Worm (Caenorhabditis elegans) whole organism, L4 larva: ENCODE results near the gene T12E12.6.

ENCODE experiments used
- F10B5.3 ChIP-seq: sonication (generic microtip); optimal IDR thresholded peaks from 2 replicates; lab custom pipeline; 2016; ENCODE audit warnings: mild to moderate bottlenecking, missing genetic modification characterization, missing compliant biosample characterization
- F26F4.8 ChIP-seq: fragments of 200-800 bp; sonication (Bioruptor generic); conservative IDR thresholded peaks from 2 replicates; pipeline ENCODE4 v1.3.6; 2022; ENCODE audit warnings: missing genetic modification characterization, missing compliant biosample characterization
- F37D6.2 ChIP-seq: sonication (generic microtip); optimal IDR thresholded peaks from 2 replicates; lab custom pipeline; 2016; ENCODE audit warnings: mild to moderate bottlenecking, missing genetic modification characterization, missing compliant biosample characterization
- F44E2.7 ChIP-seq: fragments of 200-800 bp; sonication (Bioruptor generic); IDR thresholded peaks from 2 replicates; pipeline ENCODE4 v2.1.2; 2022; ENCODE audit warnings: missing genetic modification characterization, missing compliant biosample characterization
- F49E8.2 ChIP-seq: sonication (generic microtip); optimal IDR thresholded peaks from 2 replicates; lab custom pipeline; 2016; ENCODE audit warnings: missing compliant biosample characterization, mild to moderate bottlenecking, missing genetic modification characterization, borderline replicate concordance
- T20F7.1 ChIP-seq: fragments of 200-800 bp; sonication (Bioruptor generic); optimal IDR thresholded peaks from 2 replicates; lab custom pipeline; 2018; ENCODE audit warnings: mild to moderate bottlenecking, missing genetic modification characterization, missing compliant biosample characterization
- T26A8.4 ChIP-seq: fragments of 200-800 bp; sonication (Bioruptor generic); IDR thresholded peaks from 2 replicates; pipeline ENCODE4 v1.3.6; 2022; ENCODE audit warnings: missing genetic modification characterization, missing compliant biosample characterization
- Y105C5A.15 ChIP-seq: fragments of 200-800 bp; sonication (Bioruptor generic); IDR thresholded peaks from 2 replicates; pipeline ENCODE4 v1.3.6; 2022; ENCODE audit warnings: missing genetic modification characterization, missing compliant biosample characterization
- Y48G9A.11 ChIP-seq: fragments of 200-800 bp; sonication (Bioruptor generic); IDR thresholded peaks from 2 replicates; pipeline ENCODE4 v1.3.6; 2022; ENCODE audit warnings: missing genetic modification reagents, missing genetic modification characterization, missing compliant biosample characterization
- ZK337.2 ChIP-seq: fragments of 200-800 bp; sonication (Bioruptor generic); IDR thresholded peaks from 2 replicates; pipeline ENCODE4 v1.3.6; 2022; ENCODE audit warnings: missing genetic modification reagents, missing genetic modification characterization, missing compliant biosample characterization
- ZK546.5 ChIP-seq, 2 experiments: sonication (generic microtip); optimal IDR thresholded peaks; 2 replicates each; lab custom pipeline; 2017; ENCODE audit warnings: missing biosample characterization in 2 of 2, missing genetic modification characterization in 2 of 2
- arid-1 ChIP-seq: fragments of 200-800 bp; sonication (Bioruptor generic); conservative IDR thresholded peaks from 2 replicates; pipeline ENCODE4 v1.3.6; 2022; ENCODE audit warnings: missing genetic modification reagents, missing genetic modification characterization, missing compliant biosample characterization
- attf-4 ChIP-seq: sonication (generic microtip); optimal IDR thresholded peaks from 3 replicates; lab custom pipeline; 2017; ENCODE audit warnings: missing biosample characterization, missing genetic modification characterization
- ceh-20 ChIP-seq: fragments of 200-800 bp; sonication (Bioruptor generic); IDR thresholded peaks from 2 replicates; pipeline ENCODE4 v1.3.6; 2022; ENCODE audit warnings: missing genetic modification reagents, missing genetic modification characterization, missing compliant biosample characterization
- ceh-44 ChIP-seq: fragments of 200-800 bp; sonication (Bioruptor generic); IDR thresholded peaks from 2 replicates; pipeline ENCODE4 v1.3.6; 2022; ENCODE audit warnings: missing genetic modification reagents, missing genetic modification characterization, missing compliant biosample characterization
- cey-2 ChIP-seq: sonication (generic microtip); optimal IDR thresholded peaks from 3 replicates; lab custom pipeline; 2017; ENCODE audit warnings: missing genetic modification characterization, mild to moderate bottlenecking, missing compliant biosample characterization, antibody characterized with exemption, borderline replicate concordance; ENCODE audit not compliant: insufficient read depth
- daf-12 ChIP-seq: fragments of 150-350 bp; optimal IDR thresholded peaks from 2 replicates; lab custom pipeline; 2014; ENCODE audit warnings: missing biosample characterization, missing genetic modification reagents, missing genetic modification characterization
- daf-19 ChIP-seq: fragments of 200-800 bp; sonication (Bioruptor generic); conservative IDR thresholded peaks from 2 replicates; pipeline ENCODE4 v1.3.6; 2022; ENCODE audit warnings: missing genetic modification characterization, missing compliant biosample characterization
- dmd-8 ChIP-seq: fragments of 200-800 bp; sonication (Bioruptor generic); IDR thresholded peaks from 2 replicates; pipeline ENCODE4 v1.3.6; 2022; ENCODE audit warnings: missing genetic modification characterization, missing compliant biosample characterization
- dmd-9 ChIP-seq: fragments of 200-800 bp; sonication (Bioruptor generic); IDR thresholded peaks from 2 replicates; pipeline ENCODE4 v1.3.6; 2022; ENCODE audit warnings: missing genetic modification reagents, missing genetic modification characterization, missing compliant biosample characterization
- egl-43 ChIP-seq: fragments of 200-800 bp; sonication (Bioruptor generic); IDR thresholded peaks from 2 replicates; pipeline ENCODE4 v1.3.6; 2022; ENCODE audit warnings: missing genetic modification reagents, missing genetic modification characterization, missing compliant biosample characterization
- gei-8 ChIP-seq: fragments of 200-800 bp; sonication (Bioruptor generic); optimal IDR thresholded peaks from 2 replicates; lab custom pipeline; 2018; ENCODE audit warnings: mild to moderate bottlenecking, missing genetic modification characterization, missing compliant biosample characterization
- hlh-30 ChIP-seq: sonication (generic microtip); optimal IDR thresholded peaks from 2 replicates; lab custom pipeline; 2017; ENCODE audit warnings: antibody characterized with exemption, mild to moderate bottlenecking, missing genetic modification characterization, missing compliant biosample characterization; ENCODE audit not compliant: insufficient read depth
- hmg-1.1 ChIP-seq: fragments of 200-800 bp; sonication (Bioruptor generic); IDR thresholded peaks from 2 replicates; pipeline ENCODE4 v1.3.6; 2022; ENCODE audit warnings: missing genetic modification reagents, missing genetic modification characterization, missing compliant biosample characterization
- jun-1 ChIP-seq: fragments of 150-350 bp; optimal IDR thresholded peaks from 2 replicates; lab custom pipeline; 2014; ENCODE audit warnings: missing biosample characterization, missing genetic modification reagents, missing genetic modification characterization
- lim-7 ChIP-seq: fragments of 200-800 bp; sonication (Bioruptor generic); IDR thresholded peaks from 2 replicates; pipeline ENCODE4 v1.3.6; 2022; ENCODE audit warnings: missing genetic modification characterization, missing compliant biosample characterization
- lin-29 ChIP-seq: fragments of 200-800 bp; sonication (Bioruptor generic); IDR thresholded peaks from 2 replicates; pipeline ENCODE4 v1.3.6; 2022; ENCODE audit warnings: missing genetic modification reagents, missing genetic modification characterization, missing compliant biosample characterization
- lin-38 ChIP-seq: fragments of 200-800 bp; sonication (Bioruptor generic); IDR thresholded peaks from 2 replicates; pipeline ENCODE4 v1.3.6; 2022; ENCODE audit warnings: missing genetic modification reagents, missing genetic modification characterization, missing compliant biosample characterization
- lin-39 ChIP-seq: fragments of 150-350 bp; optimal IDR thresholded peaks from 2 replicates; lab custom pipeline; 2014; ENCODE audit warnings: missing biosample characterization, missing genetic modification reagents, missing genetic modification characterization
- madf-5 ChIP-seq, 2 experiments: fragments of 200-800 bp; sonication (Bioruptor generic); IDR thresholded peaks; 2 replicates each; pipeline ENCODE4 v1.3.6; 2022; ENCODE audit warnings: missing compliant biosample characterization in 2 of 2, missing genetic modification characterization in 2 of 2
- mep-1 ChIP-seq: fragments of 150-350 bp; sonication (generic microtip); optimal IDR thresholded peaks from 3 replicates; lab custom pipeline; 2014; ENCODE audit warnings: missing biosample characterization, missing genetic modification characterization
- nhr-10 ChIP-seq: fragments of 150-350 bp; optimal IDR thresholded peaks from 2 replicates; lab custom pipeline; 2014; ENCODE audit warnings: missing biosample characterization, missing genetic modification characterization
- nhr-102 ChIP-seq: sonication (generic microtip); optimal IDR thresholded peaks from 2 replicates; lab custom pipeline; 2016; ENCODE audit warnings: mild to moderate bottlenecking, missing genetic modification characterization, moderate library complexity, missing compliant biosample characterization
- nhr-11 ChIP-seq: fragments of 150-350 bp; optimal IDR thresholded peaks from 2 replicates; lab custom pipeline; 2014; ENCODE audit warnings: missing biosample characterization, missing genetic modification characterization
- nhr-237 ChIP-seq: sonication (generic microtip); optimal IDR thresholded peaks from 2 replicates; lab custom pipeline; 2017; ENCODE audit warnings: missing biosample characterization, missing genetic modification characterization
- nhr-25 ChIP-seq: sonication (generic microtip); optimal IDR thresholded peaks from 2 replicates; lab custom pipeline; 2017; ENCODE audit warnings: missing genetic modification characterization, mild to moderate bottlenecking, missing compliant biosample characterization, antibody characterized with exemption, moderate library complexity, borderline replicate concordance; ENCODE audit not compliant: insufficient read depth
- nhr-28 ChIP-seq: fragments of 150-350 bp; optimal IDR thresholded peaks from 2 replicates; lab custom pipeline; 2014; ENCODE audit warnings: missing biosample characterization, missing genetic modification characterization
- nhr-41 ChIP-seq: fragments of 200-800 bp; sonication (Bioruptor generic); IDR thresholded peaks from 2 replicates; pipeline ENCODE4 v1.3.6; 2022; ENCODE audit warnings: missing genetic modification reagents, missing genetic modification characterization, missing compliant biosample characterization
- nhr-48 ChIP-seq: sonication (generic microtip); optimal IDR thresholded peaks from 2 replicates; lab custom pipeline; 2016; ENCODE audit warnings: mild to moderate bottlenecking, missing genetic modification characterization, missing compliant biosample characterization
- nhr-76 ChIP-seq: fragments of 150-350 bp; optimal IDR thresholded peaks from 2 replicates; lab custom pipeline; 2014; ENCODE audit warnings: missing biosample characterization, missing genetic modification characterization
- nhr-77 ChIP-seq: fragments of 150-350 bp; optimal IDR thresholded peaks from 2 replicates; lab custom pipeline; 2014; ENCODE audit warnings: missing biosample characterization, missing genetic modification characterization
- php-3 ChIP-seq: fragments of 200-800 bp; sonication (Bioruptor generic); IDR thresholded peaks from 2 replicates; pipeline ENCODE4 v1.3.6; 2022; ENCODE audit warnings: missing genetic modification reagents, missing genetic modification characterization, missing compliant biosample characterization
- pqm-1 ChIP-seq: sonication (generic microtip); optimal IDR thresholded peaks from 2 replicates; lab custom pipeline; 2017; ENCODE audit warnings: missing biosample characterization, missing genetic modification characterization
- snpc-1.2 ChIP-seq: fragments of 200-800 bp; sonication (Bioruptor generic); IDR thresholded peaks from 2 replicates; pipeline ENCODE4 v1.3.6; 2022; ENCODE audit warnings: missing genetic modification reagents, missing genetic modification characterization, missing compliant biosample characterization
- snpc-4 ChIP-seq: fragments of 150-350 bp; optimal IDR thresholded peaks from 2 replicates; lab custom pipeline; 2014; ENCODE audit warnings: missing biosample characterization, missing genetic modification characterization
- spr-3 ChIP-seq: fragments of 200-800 bp; sonication (Bioruptor generic); optimal IDR thresholded peaks from 2 replicates; lab custom pipeline; 2018; ENCODE audit warnings: mild to moderate bottlenecking, missing genetic modification characterization, missing compliant biosample characterization
- tag-97 ChIP-seq: fragments of 200-800 bp; sonication (Bioruptor generic); IDR thresholded peaks from 2 replicates; pipeline ENCODE4 v1.3.6; 2022; ENCODE audit warnings: missing genetic modification characterization, missing compliant biosample characterization
- unc-39 ChIP-seq: sonication (generic microtip); optimal IDR thresholded peaks from 2 replicates; lab custom pipeline; 2017; ENCODE audit warnings: missing biosample characterization, missing genetic modification characterization
- unc-62 ChIP-seq, 3 experiments: fragments of 150-350 bp in 1 of 3; sonication (generic microtip); optimal IDR thresholded peaks in 2 of 3; peaks in 1 of 3; 1 replicate in 1 of 3; 2 replicates in 2 of 3; lab custom pipeline; 2014 to 2017; ENCODE audit warnings: missing biosample characterization in 3 of 3, missing genetic modification characterization in 3 of 3, missing genetic modification reagents in 3 of 3, missing genotype in 1 of 3
- vab-7 ChIP-seq: fragments of 200-800 bp; sonication (Bioruptor generic); IDR thresholded peaks from 2 replicates; pipeline ENCODE4 v1.3.6; 2022; ENCODE audit warnings: missing genetic modification reagents, missing genetic modification characterization, missing compliant biosample characterization
- zip-11 ChIP-seq: fragments of 200-800 bp; sonication (Bioruptor generic); IDR thresholded peaks from 2 replicates; pipeline ENCODE4 v1.3.6; 2022; ENCODE audit warnings: missing genetic modification characterization, missing compliant biosample characterization

T12E12.6 gene

ce11 chrIV:5591134-5591533 lies 17.2 kb upstream of the T12E12.6 start (continued):
- TF ChIP-seq lim-7 (GFP tag; lab: Robert Waterston, UW) (no peak), daf-19 (GFP tag; lab: Robert Waterston, UW) (no peak), F37D6.2 (tag; lab: Kevin White, UChicago) (no peak), nhr-48 (tag; lab: Kevin White, UChicago) (peak; percentile 89), mep-1 (peak; percentile 79), ceh-44 (GFP tag; lab: Robert Waterston, UW) (no peak), nhr-76 (peak; percentile 61), unc-62 (GFP tag; optimal IDR thresholded peaks at IDR 0.05 in 1 of 2; lab: Kevin White, UChicago) (peak; percentile 43 to 100), unc-62 (tag; optimal IDR thresholded peaks at IDR 0.05; lab: Kevin White, UChicago) (no peak), snpc-4 (tag; lab: Kevin White, UChicago) (peak; percentile 5), nhr-77 (tag; lab: Kevin White, UChicago) (peak; percentile 96), cey-2 (tag; lab: Kevin White, UChicago) (peak; percentile 91), nhr-41 (GFP tag; lab: Robert Waterston, UW) (no peak), zip-11 (no peak), Y48G9A.11 (GFP tag; lab: Robert Waterston, UW) (no peak), daf-12 (tag; lab: Kevin White, UChicago) (no peak), jun-1 (tag; lab: Kevin White, UChicago) (peak; percentile 31), nhr-28 (tag; lab: Kevin White, UChicago) (peak; percentile 94), pqm-1 (tag; lab: Kevin White, UChicago) (peak; percentile 75), hlh-30 (tag; lab: Kevin White, UChicago) (peak; percentile 98), tag-97 (no peak), F26F4.8 (GFP tag; lab: Robert Waterston, UW) (no peak), ceh-20 (GFP tag; lab: Robert Waterston, UW) (peak; percentile 69; the same call in 1 of the 2 replicates), dmd-9 (GFP tag; lab: Robert Waterston, UW) (no peak), arid-1 (GFP tag; lab: Robert Waterston, UW) (0 out of 2 replicates have a peak, but pooled peaks have one; percentile 38), T26A8.4 (0 out of 2 replicates have a peak, but pooled peaks have one; percentile 46), vab-7 (GFP tag; lab: Robert Waterston, UW) (no peak), dmd-8 (GFP tag; lab: Robert Waterston, UW) (no peak), snpc-1.2 (GFP tag; lab: Robert Waterston, UW) (no peak), lin-29 (no peak), F49E8.2 (tag; lab: Kevin White, UChicago) (no peak), ZK337.2 (GFP tag; lab: Robert Waterston, UW) (no peak), F10B5.3 (tag; lab: Kevin White, UChicago) (no peak), unc-39 (tag; lab: Kevin White, UChicago) (no peak), ZK546.5 (tag; optimal IDR thresholded peaks at IDR 0.05; lab: Kevin White, UChicago) (no peak), hmg-1.1 (peak; percentile 48; the same call in 1 of the 2 replicates), T20F7.1 (GFP tag; lab: Kevin White, UChicago) (peak; percentile 75), lin-39 (tag; lab: Kevin White, UChicago) (no peak), nhr-25 (tag; lab: Kevin White, UChicago) (peak; percentile 58), gei-8 (GFP tag; lab: Kevin White, UChicago) (peak; percentile 87), nhr-237 (tag; lab: Kevin White, UChicago) (no peak), nhr-102 (tag; lab: Kevin White, UChicago) (peak; percentile 77), attf-4 (no peak), nhr-10 (peak; percentile 22), php-3 (GFP tag; lab: Robert Waterston, UW) (peak; percentile 64; the same call in 1 of the 2 replicates), Y105C5A.15 (no peak), F44E2.7 (GFP tag; lab: Robert Waterston, UW) (no peak), spr-3 (GFP tag; lab: Kevin White, UChicago) (no peak), madf-5 (GFP tag; IDR thresholded peaks at IDR 0.05; lab: Robert Waterston, UW) (no peak), lin-38 (GFP tag; lab: Robert Waterston, UW) (no peak), egl-43 (GFP tag; lab: Robert Waterston, UW) (no peak), nhr-11 (tag; lab: Kevin White, UChicago) (peak; percentile 85)
